Fruit fly (Drosophila melanogaster) whole organism, embryonic: ENCODE data around the gene Gr89a.

Source experiments
- Atf3 ChIP-seq: fragments of 200-800 bp; sonication (Bioruptor generic); optimal IDR thresholded peaks from 3 replicates; lab custom pipeline; 2016; ENCODE audit warnings: missing biosample characterization, missing genetic modification characterization
- CG1024 ChIP-seq: fragments of 200-800 bp; sonication (Bioruptor generic); IDR thresholded peaks from 2 replicates; pipeline ENCODE4 v1.3.6; 2022; ENCODE audit warnings: missing biosample characterization, missing genetic modification characterization
- CG10366 ChIP-seq: fragments of 200-800 bp; sonication (Bioruptor generic); IDR thresholded peaks from 2 replicates; pipeline ENCODE4 v1.3.6; 2022; ENCODE audit warnings: missing biosample characterization, missing genetic modification characterization
- CG11560 ChIP-seq: fragments of 200-800 bp; sonication (Bioruptor generic); IDR thresholded peaks from 3 replicates; pipeline ENCODE4 v1.3.6; 2022; ENCODE audit warnings: missing biosample characterization, missing genetic modification characterization
- CG11695 ChIP-seq: fragments of 200-800 bp; sonication (Bioruptor generic); IDR thresholded peaks from 3 replicates; pipeline ENCODE4 v1.3.6; 2022; ENCODE audit warnings: missing biosample characterization, missing genetic modification characterization
- CG12104 ChIP-seq: fragments of 200-800 bp; sonication (Bioruptor generic); optimal IDR thresholded peaks from 3 replicates; lab custom pipeline; 2016; ENCODE audit warnings: missing biosample characterization, missing genetic modification characterization
- CG12236 ChIP-seq: fragments of 200-800 bp; sonication (Bioruptor generic); optimal IDR thresholded peaks from 2 replicates; lab custom pipeline; 2016; ENCODE audit warnings: missing biosample characterization, missing genetic modification characterization
- CG13624 ChIP-seq: fragments of 200-800 bp; sonication (Bioruptor generic); optimal IDR thresholded peaks from 2 replicates; lab custom pipeline; 2016; ENCODE audit warnings: missing biosample characterization, missing genetic modification characterization
- CG14050 ChIP-seq: fragments of 200-800 bp; sonication (Bioruptor generic); IDR thresholded peaks from 3 replicates; pipeline ENCODE4 v1.3.6; 2022; ENCODE audit warnings: missing biosample characterization, missing genetic modification characterization
- CG14441 ChIP-seq: fragments of 200-800 bp; sonication (Bioruptor generic); IDR thresholded peaks from 2 replicates; pipeline ENCODE4 v1.3.6; 2022; ENCODE audit warnings: missing biosample characterization, missing genetic modification characterization
- CG14860 ChIP-seq: fragments of 200-800 bp; sonication (Bioruptor generic); IDR thresholded peaks from 3 replicates; pipeline ENCODE4 v1.3.6; 2022; ENCODE audit warnings: missing biosample characterization, missing genetic modification characterization; ENCODE audit not compliant: partially characterized antibody
- CG15601 ChIP-seq: fragments of 200-800 bp; sonication (Bioruptor generic); optimal IDR thresholded peaks from 3 replicates; lab custom pipeline; 2019; ENCODE audit warnings: missing biosample characterization, mild to moderate bottlenecking, missing genetic modification characterization, moderate library complexity
- CG1602 ChIP-seq: fragments of 200-800 bp; sonication (Bioruptor generic); optimal IDR thresholded peaks from 3 replicates; lab custom pipeline; 2016; ENCODE audit warnings: missing biosample characterization, missing genetic modification characterization
- CG17802 ChIP-seq: fragments of 200-800 bp; sonication (Bioruptor generic); optimal IDR thresholded peaks from 2 replicates; lab custom pipeline; 2018; ENCODE audit warnings: missing biosample characterization, mild to moderate bottlenecking, missing genetic modification characterization, moderate library complexity
- CG30020 ChIP-seq: fragments of 200-800 bp; optimal IDR thresholded peaks from 2 replicates; lab custom pipeline; 2019; ENCODE audit warnings: missing biosample characterization, mild to moderate bottlenecking, missing genetic modification characterization, moderate library complexity
- CG31365 ChIP-seq: fragments of 200-800 bp; sonication (Bioruptor generic); optimal IDR thresholded peaks from 2 replicates; lab custom pipeline; 2018; ENCODE audit warnings: missing biosample characterization, mild to moderate bottlenecking, missing genetic modification characterization
- CG3838 ChIP-seq: fragments of 200-800 bp; sonication (Bioruptor generic); optimal IDR thresholded peaks from 3 replicates; lab custom pipeline; 2016; ENCODE audit warnings: missing biosample characterization, missing genetic modification characterization
- CG4282 ChIP-seq: fragments of 200-800 bp; sonication (Bioruptor generic); optimal IDR thresholded peaks from 2 replicates; lab custom pipeline; 2016; ENCODE audit warnings: missing biosample characterization, missing genetic modification characterization
- CG4404 ChIP-seq: fragments of 200-800 bp; sonication (Bioruptor generic); IDR thresholded peaks from 2 replicates; pipeline ENCODE4 v1.3.6; 2022; ENCODE audit warnings: missing biosample characterization, missing genetic modification characterization
- CG6254 ChIP-seq: fragments of 200-800 bp; sonication (Bioruptor generic); optimal IDR thresholded peaks from 3 replicates; lab custom pipeline; 2017; ENCODE audit warnings: mild to moderate bottlenecking, missing biosample characterization, missing genetic modification reagents, missing genetic modification characterization
- CG7745 ChIP-seq: fragments of 200-800 bp; sonication (Bioruptor generic); optimal IDR thresholded peaks from 2 replicates; lab custom pipeline; 2018; ENCODE audit warnings: missing biosample characterization, mild to moderate bottlenecking, missing genetic modification characterization, moderate library complexity
- CG8388 ChIP-seq: fragments of 200-800 bp; sonication (Bioruptor generic); optimal IDR thresholded peaks from 2 replicates; lab custom pipeline; 2019; ENCODE audit warnings: missing biosample characterization, mild to moderate bottlenecking, missing genetic modification characterization, moderate library complexity
- CG9797 ChIP-seq: fragments of 200-800 bp; sonication (Bioruptor generic); optimal IDR thresholded peaks from 3 replicates; lab custom pipeline; 2018; ENCODE audit warnings: missing biosample characterization, mild to moderate bottlenecking, missing genetic modification characterization
- CG9817 ChIP-seq: fragments of 200-800 bp; sonication (Bioruptor generic); optimal IDR thresholded peaks from 2 replicates; lab custom pipeline; 2018; ENCODE audit warnings: missing biosample characterization, mild to moderate bottlenecking, missing genetic modification characterization, moderate library complexity
- CkIIα-i1 ChIP-seq: fragments of 200-800 bp; sonication (Bioruptor generic); IDR thresholded peaks from 2 replicates; pipeline ENCODE4 v1.3.6; 2022; ENCODE audit warnings: missing biosample characterization, missing genetic modification characterization
- CrebB ChIP-seq: fragments of 200-800 bp; sonication (Bioruptor generic); optimal IDR thresholded peaks from 3 replicates; lab custom pipeline; 2018; ENCODE audit warnings: missing biosample characterization, mild to moderate bottlenecking, missing genetic modification characterization
- Dll ChIP-seq: fragments of 200-800 bp; sonication (Bioruptor generic); IDR thresholded peaks from 4 replicates; pipeline ENCODE4 v1.3.6; 2022; ENCODE audit warnings: missing biosample characterization, missing genetic modification characterization; ENCODE audit not compliant: partially characterized antibody
- Doc2 ChIP-seq: fragments of 200-800 bp; sonication (Bioruptor generic); IDR thresholded peaks from 2 replicates; pipeline ENCODE4 v1.3.6; 2022; ENCODE audit warnings: missing biosample characterization, missing genetic modification characterization
- ERR ChIP-seq: fragments of 200-800 bp; sonication (Bioruptor generic); optimal IDR thresholded peaks from 2 replicates; lab custom pipeline; 2016; ENCODE audit warnings: missing biosample characterization, missing genetic modification characterization
- H2.0 ChIP-seq: fragments of 200-800 bp; sonication (Bioruptor generic); IDR thresholded peaks from 2 replicates; pipeline ENCODE4 v1.3.6; 2022; ENCODE audit warnings: missing biosample characterization, missing genetic modification characterization
- Lim3 ChIP-seq: fragments of 200-800 bp; sonication (Bioruptor generic); IDR thresholded peaks from 2 replicates; pipeline ENCODE4 v1.3.6; 2022; ENCODE audit warnings: missing biosample characterization, missing genetic modification characterization
- NK7.1 ChIP-seq: fragments of 200-800 bp; sonication (Bioruptor generic); optimal IDR thresholded peaks from 3 replicates; lab custom pipeline; 2016; ENCODE audit warnings: missing biosample characterization, missing genetic modification characterization
- Side ChIP-seq: fragments of 200-800 bp; sonication (Bioruptor generic); optimal IDR thresholded peaks from 2 replicates; lab custom pipeline; 2016; ENCODE audit warnings: missing biosample characterization, missing genetic modification characterization
- Sox100B ChIP-seq: fragments of 200-800 bp; sonication (Bioruptor generic); optimal IDR thresholded peaks from 3 replicates; lab custom pipeline; 2018; ENCODE audit warnings: missing biosample characterization, mild to moderate bottlenecking, missing genetic modification characterization
- Sox102F ChIP-seq: fragments of 200-800 bp; sonication (Bioruptor generic); optimal IDR thresholded peaks from 2 replicates; lab custom pipeline; 2018; ENCODE audit warnings: missing biosample characterization, mild to moderate bottlenecking, missing genetic modification characterization, moderate library complexity
- Taf1 ChIP-seq: fragments of 200-800 bp; sonication (Bioruptor generic); IDR thresholded peaks from 2 replicates; pipeline ENCODE4 v1.3.6; 2022; ENCODE audit warnings: missing biosample characterization, missing genetic modification characterization
- ac ChIP-seq: fragments of 200-800 bp; sonication (Bioruptor generic); optimal IDR thresholded peaks from 3 replicates; lab custom pipeline; 2017; ENCODE audit warnings: missing biosample characterization, mild to moderate bottlenecking, missing genetic modification characterization
- amos ChIP-seq: fragments of 200-800 bp; sonication (Bioruptor generic); IDR thresholded peaks from 2 replicates; pipeline ENCODE4 v1.3.6; 2022; ENCODE audit warnings: missing biosample characterization, missing genetic modification characterization; ENCODE audit not compliant: partially characterized antibody
- ash1 ChIP-seq: fragments of 200-800 bp; sonication (Bioruptor generic); optimal IDR thresholded peaks from 2 replicates; lab custom pipeline; 2018; ENCODE audit warnings: missing biosample characterization, mild to moderate bottlenecking, missing genetic modification characterization
- bbx ChIP-seq: fragments of 200-800 bp; sonication (Bioruptor generic); IDR thresholded peaks from 2 replicates; pipeline ENCODE4 v1.3.6; 2022; ENCODE audit warnings: missing biosample characterization, missing genetic modification characterization; ENCODE audit not compliant: partially characterized antibody
- cad ChIP-seq: fragments of >200 bp; optimal IDR thresholded peaks from 2 replicates; lab custom pipeline; 2017; ENCODE audit warnings: missing biosample characterization, missing genetic modification characterization
- chinmo ChIP-seq: fragments of 200-800 bp; sonication (Bioruptor generic); IDR thresholded peaks from 4 replicates; pipeline ENCODE4 v1.3.6; 2022; ENCODE audit warnings: missing biosample characterization, missing genetic modification characterization; ENCODE audit not compliant: partially characterized antibody
- ftz-f1 ChIP-seq: fragments of 200-800 bp; sonication (Bioruptor generic); optimal IDR thresholded peaks from 2 replicates; lab custom pipeline; 2016; ENCODE audit warnings: missing biosample characterization, missing genetic modification characterization
- gsb ChIP-seq: fragments of 200-800 bp; sonication (Bioruptor generic); IDR thresholded peaks from 2 replicates; pipeline ENCODE4 v1.3.6; 2022; ENCODE audit warnings: missing biosample characterization, missing genetic modification characterization
- ham ChIP-seq: fragments of 200-800 bp; sonication (Bioruptor generic); IDR thresholded peaks from 2 replicates; pipeline ENCODE4 v1.3.6; 2022; ENCODE audit warnings: missing biosample characterization, missing genetic modification characterization
- peb ChIP-seq: fragments of 200-800 bp; sonication (Bioruptor generic); IDR thresholded peaks from 2 replicates; pipeline ENCODE4 v1.3.6; 2022; ENCODE audit warnings: missing biosample characterization, missing genetic modification characterization
- pho ChIP-seq: fragments of 200-800 bp; sonication (Bioruptor generic); optimal IDR thresholded peaks from 2 replicates; lab custom pipeline; 2016; ENCODE audit warnings: missing biosample characterization, missing genetic modification characterization
- slou ChIP-seq: fragments of 200-800 bp; sonication (Bioruptor generic); optimal IDR thresholded peaks from 3 replicates; lab custom pipeline; 2016; ENCODE audit warnings: missing biosample characterization, missing genetic modification characterization
- so ChIP-seq: fragments of 200-800 bp; sonication (Bioruptor generic); IDR thresholded peaks from 3 replicates; pipeline ENCODE4 v1.3.6; 2022; ENCODE audit warnings: missing biosample characterization, missing genetic modification characterization
- sug ChIP-seq: fragments of 200-800 bp; optimal IDR thresholded peaks from 2 replicates; lab custom pipeline; 2019; ENCODE audit warnings: missing biosample characterization, mild to moderate bottlenecking, missing genetic modification characterization, moderate library complexity
- unpg ChIP-seq: fragments of 200-800 bp; sonication (Bioruptor generic); optimal IDR thresholded peaks from 3 replicates; lab custom pipeline; 2018; ENCODE audit warnings: missing biosample characterization, mild to moderate bottlenecking, missing genetic modification characterization, moderate library complexity

Gr89a gene

dm6 chr3R:16524593-16525111, 25.9 kb upstream of the Gr89a start (continued):
- TF ChIP-seq Doc2 (GFP tag; lab: Robert Waterston, UW) = no peak
- peak; percentile 61 for TF ChIP-seq CG7745 (tag; lab: Kevin White, UChicago)
- peak; percentile 67 for TF ChIP-seq CG15601 (tag; lab: Kevin White, UChicago)
- TF ChIP-seq CG3838 (GFP tag; lab: Kevin White, UChicago) = no peak
- no peak for TF ChIP-seq CG11560 (tag; lab: Robert Waterston, UW)
- TF ChIP-seq H2.0 (GFP tag; lab: Robert Waterston, UW) = 0 out of 2 replicates have a peak, but pooled peaks have one; percentile 29
- TF ChIP-seq CG14441 = 0 out of 2 replicates have a peak, but pooled peaks have one; percentile 34
- TF ChIP-seq sug (tag; lab: Kevin White, UChicago) = peak; percentile 22
- no peak for TF ChIP-seq CG9817
- TF ChIP-seq Atf3 = no peak
- peak; percentile 41 for TF ChIP-seq CG8388
- TF ChIP-seq CG14050 = no peak
- TF ChIP-seq peb (GFP tag; lab: Robert Waterston, UW) = peak; percentile 51
- no peak for TF ChIP-seq ERR (GFP tag; lab: Kevin White, UChicago)
- no peak for TF ChIP-seq ash1 (GFP tag; lab: Kevin White, UChicago)
- peak; percentile 5 for TF ChIP-seq Sox102F (GFP tag; lab: Kevin White, UChicago)
- peak; percentile 51 for TF ChIP-seq CG9797 (GFP tag; lab: Kevin White, UChicago)
- TF ChIP-seq Lim3 (GFP tag; lab: Robert Waterston, UW) = no peak
- TF ChIP-seq ham (GFP tag; lab: Robert Waterston, UW) = no peak
- TF ChIP-seq unpg (GFP tag; lab: Kevin White, UChicago) = peak; percentile 42
- TF ChIP-seq CG13624 = no peak
- peak; percentile 32 for TF ChIP-seq CG1602 (GFP tag; lab: Kevin White, UChicago)
- peak; percentile 15 for TF ChIP-seq CG4282 (GFP tag; lab: Kevin White, UChicago)
- no peak for TF ChIP-seq Dll (GFP tag; lab: Robert Waterston, UW)
- TF ChIP-seq CG4404 (GFP tag; lab: Robert Waterston, UW) = peak; percentile 32
- no peak for TF ChIP-seq CG14860 (GFP tag; lab: Robert Waterston, UW)
- TF ChIP-seq CG12236 = peak; percentile 66
- peak; percentile 50 for TF ChIP-seq Sox100B (GFP tag; lab: Kevin White, UChicago)
- TF ChIP-seq CG17802 (tag; lab: Kevin White, UChicago) = peak; percentile 84
- TF ChIP-seq ac = peak; percentile 40
- peak; percentile 7 for TF ChIP-seq CrebB
- peak; percentile 36 for TF ChIP-seq Side (GFP tag; lab: Kevin White, UChicago)
- TF ChIP-seq CkIIα-i1 (GFP tag; lab: Robert Waterston, UW) = no peak
- TF ChIP-seq slou (GFP tag; lab: Kevin White, UChicago) = no peak
- no peak for TF ChIP-seq CG1024 (GFP tag; lab: Robert Waterston, UW)
- TF ChIP-seq cad = no peak
- TF ChIP-seq NK7.1 (GFP tag; lab: Kevin White, UChicago) = no peak
- no peak for TF ChIP-seq bbx (GFP tag; lab: Robert Waterston, UW)
- TF ChIP-seq ftz-f1 (GFP tag; lab: Kevin White, UChicago) = no peak
- TF ChIP-seq so = no peak
- TF ChIP-seq Taf1 (GFP tag; lab: Robert Waterston, UW) = no peak
- TF ChIP-seq pho = no peak
- no peak for TF ChIP-seq gsb (GFP tag; lab: Robert Waterston, UW)
- TF ChIP-seq CG31365 (tag; lab: Kevin White, UChicago) = no peak
- TF ChIP-seq chinmo = 0 out of 4 replicates have a peak, but pooled peaks have one; percentile 55
- TF ChIP-seq CG11695 (GFP tag; lab: Robert Waterston, UW) = 0 out of 3 replicates have a peak, but pooled peaks have one; percentile 10
- TF ChIP-seq amos (GFP tag; lab: Robert Waterston, UW) = no peak
- peak; percentile 63 for TF ChIP-seq CG12104 (GFP tag; lab: Kevin White, UChicago)
- no peak for TF ChIP-seq CG30020 (tag; lab: Kevin White, UChicago)
- peak; percentile 72 for TF ChIP-seq CG6254 (GFP tag; lab: Kevin White, UChicago)
- TF ChIP-seq CG10366 = 0 out of 2 replicates have a peak, but pooled peaks have one; percentile 16
